Fruit fly (Drosophila melanogaster): ENCODE data around the gene boil.

boil gene

dm6 chrX:4885875-4886274 is 10.4 kb downstream of the boil start:
- TF ChIP-seq fru (GFP tag; optimal IDR thresholded peaks at IDR 0.05) (no peak), Mio (GFP tag; optimal IDR thresholded peaks at IDR 0.05) (no peak), lola (GFP tag; optimal IDR thresholded peaks at IDR 0.05) (no peak), CrebA (GFP tag; optimal IDR thresholded peaks at IDR 0.05; ENCODE audit: borderline replicate concordance) (no peak), Dif (GFP tag; optimal IDR thresholded peaks at IDR 0.05; ENCODE audit: partially characterized antibody) (no peak), CG9705 (GFP tag; optimal IDR thresholded peaks at IDR 0.05) (no peak)

- no peak for TF ChIP-seq dl (GFP tag; optimal IDR thresholded peaks at IDR 0.05; ENCODE audit: insufficient read depth in 1 of 2, partially characterized antibody in 2 of 2)
- no peak for TF ChIP-seq Hr78 (GFP tag; optimal IDR thresholded peaks at IDR 0.05)
- no peak for TF ChIP-seq Hr83 (GFP tag; optimal IDR thresholded peaks at IDR 0.05; ENCODE audit: poor library complexity, severe bottlenecking)
- peak; percentile 78 for TF ChIP-seq Dfd (GFP tag; optimal IDR thresholded peaks at IDR 0.05)
- no peak for TF ChIP-seq Vsx2 (GFP tag; optimal IDR thresholded peaks at IDR 0.05; ENCODE audit: partially characterized antibody)
Observed at dm6 chrX:4894596-4894995, 19.1 kb downstream of the boil start.

dm6 chrX:4896892-4897291 is 21.4 kb downstream of the boil start:
- TF ChIP-seq Hr83 (GFP tag; optimal IDR thresholded peaks at IDR 0.05; ENCODE audit: poor library complexity, severe bottlenecking) (no peak), fru (GFP tag; optimal IDR thresholded peaks at IDR 0.05) (no peak), CG9705 (GFP tag; optimal IDR thresholded peaks at IDR 0.05) (no peak), lola (GFP tag; optimal IDR thresholded peaks at IDR 0.05) (no peak), pan (optimal IDR thresholded peaks at IDR 0.05) (peak; percentile 8), ey (GFP tag; optimal IDR thresholded peaks at IDR 0.05) (no peak), dl (GFP tag; optimal IDR thresholded peaks at IDR 0.05; ENCODE audit: insufficient read depth in 1 of 2, partially characterized antibody in 2 of 2) (no peak), Sp1 (GFP tag; optimal IDR thresholded peaks at IDR 0.05) (no peak)

dm6 chrX:4906573-4906972 is 31.1 kb downstream of the boil start, which contains the start of gene CG6927:
Gene CG6927 (plus strand): TSS chrX:4906900.
- peak; percentile 84 for TF ChIP-seq HLH106 (tag; optimal IDR thresholded peaks at IDR 0.05)
- TF ChIP-seq Hnf4 (GFP tag; optimal IDR thresholded peaks at IDR 0.05), result peak; percentile 28
- TF ChIP-seq dmrt93B (GFP tag; optimal IDR thresholded peaks at IDR 0.05), result peak; percentile 67
- TF ChIP-seq tai (GFP tag; optimal IDR thresholded peaks at IDR 0.05), result peak; percentile 81
- TF ChIP-seq Sp1 (GFP tag; optimal IDR thresholded peaks at IDR 0.05), result peak; percentile 81
- no peak for TF ChIP-seq Hr78 (GFP tag; optimal IDR thresholded peaks at IDR 0.05)
- TF ChIP-seq rgr (GFP tag; optimal IDR thresholded peaks at IDR 0.05), result peak; percentile 61
- peak; percentile 47 for TF ChIP-seq h (GFP tag; optimal IDR thresholded peaks at IDR 0.05)
- TF ChIP-seq fru (GFP tag; optimal IDR thresholded peaks at IDR 0.05), result peak; percentile 82
- TF ChIP-seq sv (GFP tag; optimal IDR thresholded peaks at IDR 0.05), result no peak
- TF ChIP-seq Rel (GFP tag; optimal IDR thresholded peaks at IDR 0.05), result no peak
- peak; percentile 28 for TF ChIP-seq Rel (tag; optimal IDR thresholded peaks at IDR 0.05)
- TF ChIP-seq CrebA (GFP tag; optimal IDR thresholded peaks at IDR 0.05; ENCODE audit: borderline replicate concordance), result peak; percentile 30
- peak; percentile 31 for TF ChIP-seq ey (GFP tag; optimal IDR thresholded peaks at IDR 0.05)
- peak; percentile 47 for TF ChIP-seq OdsH (GFP tag; optimal IDR thresholded peaks at IDR 0.05)
- TF ChIP-seq woc (GFP tag; optimal IDR thresholded peaks at IDR 0.05), result no peak
- no peak for TF ChIP-seq pan (optimal IDR thresholded peaks at IDR 0.05)
- peak; percentile 56 for TF ChIP-seq psq (GFP tag; optimal IDR thresholded peaks at IDR 0.05)
- TF ChIP-seq foxo (GFP tag; optimal IDR thresholded peaks at IDR 0.05), result peak in 1 of 2 experiments; percentile 91

- TF ChIP-seq N (GFP tag; optimal IDR thresholded peaks at IDR 0.05), result peak; percentile 27
- no peak for TF ChIP-seq Abd-B (GFP tag; optimal IDR thresholded peaks at IDR 0.05)
- peak; percentile 80 for TF ChIP-seq br (GFP tag; optimal IDR thresholded peaks at IDR 0.05)
- peak; percentile 61 for TF ChIP-seq psq (GFP tag; optimal IDR thresholded peaks at IDR 0.05)
- peak; percentile 54 for TF ChIP-seq rgr (GFP tag; optimal IDR thresholded peaks at IDR 0.05)
- TF ChIP-seq CrebA (GFP tag; optimal IDR thresholded peaks at IDR 0.05; ENCODE audit: borderline replicate concordance), result peak; percentile 98
- no peak for TF ChIP-seq OdsH (GFP tag; optimal IDR thresholded peaks at IDR 0.05)
- TF ChIP-seq Myc (optimal IDR thresholded peaks at IDR 0.05), result no peak
- peak; percentile 40 for TF ChIP-seq Jra (GFP tag; optimal IDR thresholded peaks at IDR 0.05)
- peak; percentile 85 for TF ChIP-seq fru (GFP tag; optimal IDR thresholded peaks at IDR 0.05)
- TF ChIP-seq GATAd (GFP tag; optimal IDR thresholded peaks at IDR 0.05), result no peak
- peak; percentile 99 for TF ChIP-seq jim (GFP tag; optimal IDR thresholded peaks at IDR 0.05)
- TF ChIP-seq ey (GFP tag; optimal IDR thresholded peaks at IDR 0.05), result no peak
- TF ChIP-seq Dif (GFP tag; optimal IDR thresholded peaks at IDR 0.05; ENCODE audit: partially characterized antibody), result no peak
- TF ChIP-seq h (GFP tag; optimal IDR thresholded peaks at IDR 0.05), result peak; percentile 61
- TF ChIP-seq Hr78 (GFP tag; optimal IDR thresholded peaks at IDR 0.05), result no peak
- peak; percentile 0 for TF ChIP-seq woc (GFP tag; optimal IDR thresholded peaks at IDR 0.05)
- TF ChIP-seq Sp1 (GFP tag; optimal IDR thresholded peaks at IDR 0.05), result peak; percentile 98
- no peak for TF ChIP-seq dl (GFP tag; optimal IDR thresholded peaks at IDR 0.05; ENCODE audit: insufficient read depth in 1 of 2, partially characterized antibody in 2 of 2)
- TF ChIP-seq Hnf4 (GFP tag; optimal IDR thresholded peaks at IDR 0.05), result peak; percentile 77
- peak; percentile 79 for TF ChIP-seq sage (GFP tag; optimal IDR thresholded peaks at IDR 0.05)
- peak; percentile 59 for TF ChIP-seq HLH106 (tag; optimal IDR thresholded peaks at IDR 0.05)
- peak; percentile 93 for TF ChIP-seq Rel (GFP tag; optimal IDR thresholded peaks at IDR 0.05)
- peak; percentile 79 for TF ChIP-seq Rel (tag; optimal IDR thresholded peaks at IDR 0.05)
- TF ChIP-seq tai (GFP tag; optimal IDR thresholded peaks at IDR 0.05), result no peak
- TF ChIP-seq Mio (GFP tag; optimal IDR thresholded peaks at IDR 0.05), result peak; percentile 2
- peak; percentile 74 for TF ChIP-seq CG32264 (GFP tag; optimal IDR thresholded peaks at IDR 0.05)
- peak; percentile 32 to 86 for TF ChIP-seq foxo (GFP tag; optimal IDR thresholded peaks at IDR 0.05)
- no peak for TF ChIP-seq Vsx2 (GFP tag; optimal IDR thresholded peaks at IDR 0.05; ENCODE audit: partially characterized antibody)
- peak; percentile 67 for TF ChIP-seq dmrt93B (GFP tag; optimal IDR thresholded peaks at IDR 0.05)
- no peak for TF ChIP-seq lola (GFP tag; optimal IDR thresholded peaks at IDR 0.05)
- TF ChIP-seq CG9705 (GFP tag; optimal IDR thresholded peaks at IDR 0.05), result peak; percentile 80
Observed at dm6 chrX:4908926-4909432, 33.5 kb downstream of the boil start, which contains the start of gene CG32772. Gene CG32772 (plus strand): TSS chrX:4909102.

Data from whole organism, wandering third instar larva.